Worm (Caenorhabditis elegans) whole organism, early embryonic: ENCODE results near the gene srlf-37.

Source experiments
- B0310.2 ChIP-seq: sonication (generic microtip); optimal IDR thresholded peaks from 2 replicates; lab custom pipeline; 2016; ENCODE audit warnings: mild to moderate bottlenecking, missing genetic modification characterization, missing compliant biosample characterization
- ama-1 ChIP-seq: fragments of 150-350 bp; optimal IDR thresholded peaks from 2 replicates; lab custom pipeline; 2014
- ceh-13 ChIP-seq: fragments of 200-800 bp; sonication (Bioruptor generic); optimal IDR thresholded peaks from 2 replicates; lab custom pipeline; 2018; ENCODE audit warnings: mild to moderate bottlenecking, missing genetic modification characterization, missing compliant biosample characterization
- ceh-36 ChIP-seq: sonication (generic microtip); optimal IDR thresholded peaks from 2 replicates; lab custom pipeline; 2016; ENCODE audit warnings: missing genetic modification characterization, inconsistent platforms, missing compliant biosample characterization
- flt-1 ChIP-seq: fragments of 200-800 bp; sonication (Bioruptor generic); IDR thresholded peaks from 2 replicates; pipeline ENCODE4 v1.3.6; 2022; ENCODE audit warnings: missing genetic modification characterization, missing compliant biosample characterization
- hmg-4 ChIP-seq: fragments of 200-800 bp; sonication (Bioruptor generic); optimal IDR thresholded peaks from 2 replicates; lab custom pipeline; 2018; ENCODE audit warnings: mild to moderate bottlenecking, missing genetic modification characterization, missing compliant biosample characterization
- pes-1 ChIP-seq: fragments of 200-800 bp; sonication (Bioruptor generic); IDR thresholded peaks from 2 replicates; pipeline ENCODE4 v1.3.6; 2022; ENCODE audit warnings: missing genetic modification reagents, missing genetic modification characterization, missing compliant biosample characterization
- scrt-1 ChIP-seq: fragments of 200-800 bp; sonication (Bioruptor generic); IDR thresholded peaks from 2 replicates; pipeline ENCODE4 v1.3.6; 2022; ENCODE audit warnings: missing genetic modification characterization, missing compliant biosample characterization
- tbx-11 ChIP-seq: fragments of 200-800 bp; sonication (Bioruptor generic); IDR thresholded peaks from 2 replicates; pipeline ENCODE4 v1.3.6; 2022; ENCODE audit warnings: missing genetic modification characterization, missing compliant biosample characterization
- tra-4 ChIP-seq: sonication (generic microtip); optimal IDR thresholded peaks from 2 replicates; lab custom pipeline; 2017; ENCODE audit warnings: missing genetic modification characterization, missing compliant biosample characterization

ce11 chrV:574639-575038, 29.4 kb downstream of the srlf-37 start, which contains the start of gene C14C6.13:
- TF ChIP-seq flt-1, result no peak
- no peak for TF ChIP-seq tbx-11 (GFP tag; lab: Robert Waterston, UW)
- TF ChIP-seq ama-1 (lab: Kevin White, UChicago), result no peak
- no peak for TF ChIP-seq pes-1
- TF ChIP-seq tra-4 (tag; lab: Kevin White, UChicago), result no peak
- TF ChIP-seq B0310.2, result no peak
- TF ChIP-seq ceh-13 (GFP tag; lab: Kevin White, UChicago), result no peak
- TF ChIP-seq hmg-4 (GFP tag; lab: Kevin White, UChicago), result no peak
- no peak for TF ChIP-seq scrt-1 (GFP tag; lab: Robert Waterston, UW)
- no peak for TF ChIP-seq ceh-36
